Worm (Caenorhabditis elegans): ENCODE data around the gene Y54G2A.12.

Y54G2A.12 gene

ce11 chrIV:2785057-2785456 is 2.4 kb upstream of the Y54G2A.12 start (continued):
- TF ChIP-seq Y5F2A.4 (GFP tag; optimal IDR thresholded peaks at IDR 0.05) = no peak
- TF ChIP-seq nhr-41 (GFP tag; IDR thresholded peaks at IDR 0.05) = no peak
- TF ChIP-seq ztf-11 (tag; optimal IDR thresholded peaks at IDR 0.05) = no peak
- TF ChIP-seq dpl-1 (GFP tag; optimal IDR thresholded peaks at IDR 0.05) = peak; percentile 24
- no peak for TF ChIP-seq saeg-2 (GFP tag; IDR thresholded peaks at IDR 0.05)
- TF ChIP-seq sdz-12 (GFP tag; optimal IDR thresholded peaks at IDR 0.05) = no peak
- no peak for TF ChIP-seq unc-130 (GFP tag; optimal IDR thresholded peaks at IDR 0.05)
- no peak for TF ChIP-seq zip-2 (tag; optimal IDR thresholded peaks at IDR 0.05)
- peak; percentile 40 for TF ChIP-seq mep-1 (tag; optimal IDR thresholded peaks at IDR 0.05)
- TF ChIP-seq pha-4 (GFP tag; IDR thresholded peaks at IDR 0.05) = no peak
- no peak for TF ChIP-seq pha-4 (tag; optimal IDR thresholded peaks at IDR 0.05)
- no peak for TF ChIP-seq ceh-28 (tag; optimal IDR thresholded peaks at IDR 0.05)
- TF ChIP-seq spr-1 (tag; optimal IDR thresholded peaks at IDR 0.05) = no peak
- TF ChIP-seq madf-5 (GFP tag; IDR thresholded peaks at IDR 0.05) = no peak
- TF ChIP-seq cey-2 (tag; optimal IDR thresholded peaks at IDR 0.05; ENCODE audit: borderline replicate concordance, insufficient read depth) = no peak
- peak; percentile 28 for TF ChIP-seq nhr-6 (tag; optimal IDR thresholded peaks at IDR 0.05)
- no peak for TF ChIP-seq daf-12 (tag; optimal IDR thresholded peaks at IDR 0.05)
- no peak for TF ChIP-seq nhr-42 (GFP tag; IDR thresholded peaks at IDR 0.05)
- TF ChIP-seq lir-3 (tag; optimal IDR thresholded peaks at IDR 0.05) = no peak
- no peak for TF ChIP-seq fos-1 (tag; optimal IDR thresholded peaks at IDR 0.05)
- TF ChIP-seq ZK337.2 (GFP tag; IDR thresholded peaks at IDR 0.05) = no peak
- TF ChIP-seq snpc-1.2 (GFP tag; IDR thresholded peaks at IDR 0.05) = no peak
- TF ChIP-seq mdt-29 (GFP tag; IDR thresholded peaks at IDR 0.05) = no peak
- no peak for TF ChIP-seq duxl-1 (tag; optimal IDR thresholded peaks at IDR 0.05; ENCODE audit: poor library complexity)
- TF ChIP-seq nhr-10 (tag; optimal IDR thresholded peaks at IDR 0.05) = no peak
- no peak for TF ChIP-seq ces-1 (GFP tag; optimal IDR thresholded peaks at IDR 0.05)
- TF ChIP-seq nhr-102 (tag; optimal IDR thresholded peaks at IDR 0.05) = no peak
- no peak for TF ChIP-seq jun-1 (tag; optimal IDR thresholded peaks at IDR 0.05)
- peak; percentile 53 for TF ChIP-seq hlh-11 (tag; optimal IDR thresholded peaks at IDR 0.05)
- no peak for TF ChIP-seq php-3 (GFP tag; IDR thresholded peaks at IDR 0.05)
- TF ChIP-seq tra-1 (GFP tag; IDR thresholded peaks at IDR 0.05) = no peak
- TF ChIP-seq F49E8.2 (tag; optimal IDR thresholded peaks at IDR 0.05; ENCODE audit: borderline replicate concordance) = no peak
- no peak for TF ChIP-seq gei-8 (GFP tag; optimal IDR thresholded peaks at IDR 0.05)
- no peak for TF ChIP-seq zfp-2 (tag; optimal IDR thresholded peaks at IDR 0.05)
- TF ChIP-seq unc-39 (tag; optimal IDR thresholded peaks at IDR 0.05) = no peak
- no peak for TF ChIP-seq spr-3 (GFP tag; optimal IDR thresholded peaks at IDR 0.05)
- TF ChIP-seq pqm-1 (tag; optimal IDR thresholded peaks at IDR 0.05) = no peak
- no peak for TF ChIP-seq aha-1 (tag)
- no peak for TF ChIP-seq ceh-82 (tag; optimal IDR thresholded peaks at IDR 0.05)
- no peak for TF ChIP-seq zag-1 (tag; optimal IDR thresholded peaks at IDR 0.05)
- no peak for TF ChIP-seq Y105C5A.15 (GFP tag; IDR thresholded peaks at IDR 0.05)
- TF ChIP-seq ceh-62 (tag; optimal IDR thresholded peaks at IDR 0.05) = no peak
- peak; percentile 58 for TF ChIP-seq dve-1 (tag; optimal IDR thresholded peaks at IDR 0.05; ENCODE audit: insufficient read depth)
- TF ChIP-seq F10B5.3 (tag; optimal IDR thresholded peaks at IDR 0.05) = no peak
- TF ChIP-seq madf-9 (GFP tag; conservative IDR thresholded peaks at IDR 0.05) = no peak
- no peak for TF ChIP-seq lin-29 (GFP tag; IDR thresholded peaks at IDR 0.05)
- TF ChIP-seq ceh-20 (GFP tag; IDR thresholded peaks at IDR 0.05) = 0 out of 2 replicates have a peak, but pooled peaks have one; percentile 11
- TF ChIP-seq daf-8 (GFP tag; IDR thresholded peaks at IDR 0.05) = no peak
- TF ChIP-seq T26A8.4 (GFP tag; IDR thresholded peaks at IDR 0.05) = 0 out of 2 replicates have a peak, but pooled peaks have one; percentile 43
- TF ChIP-seq D1046.2 (GFP tag; IDR thresholded peaks at IDR 0.05) = no peak
- TF ChIP-seq hmg-1.1 (GFP tag; IDR thresholded peaks at IDR 0.05) = peak; percentile 64
- no peak for TF ChIP-seq set-16 (GFP tag; IDR thresholded peaks at IDR 0.05)
- TF ChIP-seq dmd-8 (GFP tag; IDR thresholded peaks at IDR 0.05) = no peak
